Worm (Caenorhabditis elegans): ENCODE data around the gene F44A2.5.

ce11 chrV:9291919-9292318, 5.5 kb upstream of the F44A2.5 start, which contains the start of gene ZK682.7:
- TF ChIP-seq lin-39 (tag; optimal IDR thresholded peaks at IDR 0.05) (no peak), nhr-77 (tag; optimal IDR thresholded peaks at IDR 0.05) (no peak), unc-39 (tag; optimal IDR thresholded peaks at IDR 0.05) (no peak)
